Worm (Caenorhabditis elegans) whole organism, early embryonic: ENCODE data around the gene lact-4.

Source experiments
- flt-1 ChIP-seq: fragments of 200-800 bp; sonication (Bioruptor generic); IDR thresholded peaks from 2 replicates; pipeline ENCODE4 v1.3.6; 2022; ENCODE audit warnings: missing genetic modification characterization, missing compliant biosample characterization
- sea-1 ChIP-seq: fragments of 200-800 bp; sonication (Bioruptor generic); conservative IDR thresholded peaks from 2 replicates; pipeline ENCODE4 v1.3.6; 2022; ENCODE audit warnings: missing genetic modification characterization, missing compliant biosample characterization

- TF ChIP-seq sea-1 (GFP tag; lab: Robert Waterston, UW) (no peak), flt-1 (no peak)
Measured at ce11 chrII:8444007-8444406, 36.3 kb downstream of the lact-4 start, which contains the start of gene evl-20.
